Worm (Caenorhabditis elegans) whole organism, L1 larva: ENCODE measurements around the gene AH9.6.

ENCODE experiments used
- C16A3.4 ChIP-seq: fragments of 150-350 bp; optimal IDR thresholded peaks from 2 replicates; lab custom pipeline; 2014; ENCODE audit warnings: missing biosample characterization, missing genetic modification characterization
- Y116A8C.19 ChIP-seq: sonication (generic microtip); optimal IDR thresholded peaks from 2 replicates; lab custom pipeline; 2016; ENCODE audit warnings: missing compliant biosample characterization, missing genetic modification characterization, borderline replicate concordance
- aha-1 ChIP-seq: fragments of 150-350 bp; optimal IDR thresholded peaks from 2 replicates; lab custom pipeline; 2014; ENCODE audit warnings: missing biosample characterization, missing genetic modification characterization
- aly-2 ChIP-seq: fragments of 150-350 bp; optimal IDR thresholded peaks from 2 replicates; lab custom pipeline; 2014; ENCODE audit warnings: missing biosample characterization, missing genetic modification characterization
- blmp-1 ChIP-seq: fragments of 150-350 bp; optimal IDR thresholded peaks from 2 replicates; lab custom pipeline; 2014; ENCODE audit warnings: missing biosample characterization, missing genetic modification characterization
- ceh-63 ChIP-seq: fragments of 200-800 bp; sonication (Bioruptor generic); optimal IDR thresholded peaks from 2 replicates; lab custom pipeline; 2018; ENCODE audit warnings: mild to moderate bottlenecking, missing genetic modification characterization, missing compliant biosample characterization
- ceh-8 ChIP-seq: fragments of 200-800 bp; sonication (Bioruptor generic); optimal IDR thresholded peaks from 2 replicates; lab custom pipeline; 2018; ENCODE audit warnings: mild to moderate bottlenecking, missing genetic modification characterization, moderate library complexity, missing compliant biosample characterization
- ceh-82 ChIP-seq, 3 experiments: fragments of 150-350 bp in 1 of 3; sonication (generic microtip) in 2 of 3; optimal IDR thresholded peaks; 2 replicates each; lab custom pipeline; 2014 to 2017; ENCODE audit warnings: missing biosample characterization in 3 of 3, missing genetic modification characterization in 3 of 3
- dpl-1 ChIP-seq, 3 experiments: fragments of 150-350 bp in 2 of 3; sonication (generic microtip) in 1 of 3; optimal IDR thresholded peaks; 2 replicates each; lab custom pipeline; 2014 to 2017; ENCODE audit warnings: missing biosample characterization in 3 of 3, missing genetic modification characterization in 3 of 3, missing genetic modification reagents in 3 of 3
- dsc-1 ChIP-seq: sonication (generic microtip); optimal IDR thresholded peaks from 2 replicates; lab custom pipeline; 2016; ENCODE audit warnings: mild to moderate bottlenecking, missing genetic modification characterization, missing compliant biosample characterization
- efl-1 ChIP-seq, 4 experiments: fragments of 150-350 bp; optimal IDR thresholded peaks in 3 of 4; peaks in 1 of 4; 1 replicate in 1 of 4; 2 replicates in 3 of 4; lab custom pipeline; 2014; ENCODE audit warnings: missing biosample characterization in 2 of 4, missing genetic modification characterization in 2 of 4, missing genetic modification reagents in 2 of 4
- elt-2 ChIP-seq: sonication (generic microtip); optimal IDR thresholded peaks from 2 replicates; lab custom pipeline; 2016; ENCODE audit warnings: missing genetic modification characterization, mild to moderate bottlenecking, inconsistent platforms, missing compliant biosample characterization, missing genetic modification reagents
- elt-3 ChIP-seq, 6 experiments: fragments of 150-350 bp in 1 of 6; sonication (generic microtip); optimal IDR thresholded peaks; 2 replicates each; lab custom pipeline; 2017 to 2018; ENCODE audit warnings: missing biosample characterization in 6 of 6, missing genetic modification characterization in 6 of 6, inconsistent platforms in 1 of 6
- ets-5 ChIP-seq: fragments of 200-800 bp; sonication (Bioruptor generic); IDR thresholded peaks from 2 replicates; pipeline ENCODE4 v1.3.6; 2022; ENCODE audit warnings: missing genetic modification characterization, missing compliant biosample characterization
- fkh-10 ChIP-seq: sonication (generic microtip); optimal IDR thresholded peaks from 2 replicates; lab custom pipeline; 2017; ENCODE audit warnings: missing biosample characterization, missing genetic modification reagents, missing genetic modification characterization
- fkh-8 ChIP-seq: sonication (generic microtip); optimal IDR thresholded peaks from 2 replicates; lab custom pipeline; 2016; ENCODE audit warnings: mild to moderate bottlenecking, missing genetic modification characterization, missing compliant biosample characterization
- grh-1 ChIP-seq: fragments of 200-800 bp; sonication (Bioruptor generic); IDR thresholded peaks from 2 replicates; pipeline ENCODE4 v1.3.6; 2022; ENCODE audit warnings: missing genetic modification reagents, missing genetic modification characterization, missing compliant biosample characterization
- hpl-2 ChIP-seq: fragments of 150-350 bp; optimal IDR thresholded peaks from 2 replicates; lab custom pipeline; 2014; ENCODE audit warnings: missing biosample characterization, missing genetic modification reagents, missing genetic modification characterization
- irx-1 ChIP-seq: sonication (generic microtip); optimal IDR thresholded peaks from 2 replicates; lab custom pipeline; 2016; ENCODE audit warnings: missing genetic modification characterization, missing compliant biosample characterization
- isw-1 ChIP-seq: fragments of 200-800 bp; sonication (Bioruptor generic); IDR thresholded peaks from 2 replicates; pipeline ENCODE4 v1.3.6; 2022; ENCODE audit warnings: missing genetic modification characterization, missing compliant biosample characterization
- jun-1 ChIP-seq: fragments of 150-350 bp; optimal IDR thresholded peaks from 2 replicates; lab custom pipeline; 2014; ENCODE audit warnings: missing biosample characterization, missing genetic modification reagents, missing genetic modification characterization
- lin-13 ChIP-seq: fragments of 150-350 bp; optimal IDR thresholded peaks from 2 replicates; lab custom pipeline; 2014; ENCODE audit warnings: missing biosample characterization, missing genetic modification reagents, missing genetic modification characterization
- lin-14 ChIP-seq: fragments of 200-800 bp; sonication (Bioruptor generic); optimal IDR thresholded peaks from 2 replicates; lab custom pipeline; 2018; ENCODE audit warnings: mild to moderate bottlenecking, missing genetic modification characterization, moderate library complexity, missing compliant biosample characterization
- lin-15B ChIP-seq: fragments of 150-350 bp; sonication (generic microtip); optimal IDR thresholded peaks from 3 replicates; lab custom pipeline; 2014; ENCODE audit warnings: missing biosample characterization, missing genetic modification characterization
- lin-35 ChIP-seq, 2 experiments: fragments of 150-350 bp; optimal IDR thresholded peaks; 2 replicates each; lab custom pipeline; 2014; ENCODE audit warnings: missing biosample characterization in 2 of 2, missing genetic modification characterization in 2 of 2, missing genetic modification reagents in 2 of 2
- lin-39 ChIP-seq: fragments of 150-350 bp; optimal IDR thresholded peaks from 2 replicates; lab custom pipeline; 2014; ENCODE audit warnings: missing biosample characterization, missing genetic modification reagents, missing genetic modification characterization
- lir-3 ChIP-seq: sonication (generic microtip); optimal IDR thresholded peaks from 2 replicates; lab custom pipeline; 2016; ENCODE audit warnings: mild to moderate bottlenecking, missing genetic modification characterization, moderate library complexity, missing compliant biosample characterization; ENCODE audit not compliant: poor library complexity
- lsy-2 ChIP-seq, 2 experiments: fragments of 150-350 bp; optimal IDR thresholded peaks; 2 replicates each; lab custom pipeline; 2014; ENCODE audit warnings: missing biosample characterization in 2 of 2, missing genetic modification characterization in 2 of 2
- mdl-1 ChIP-seq, 2 experiments: fragments of 150-350 bp; optimal IDR thresholded peaks; 2 replicates each; lab custom pipeline; 2014 to 2017; ENCODE audit warnings: missing biosample characterization in 2 of 2, missing genetic modification characterization in 2 of 2, inconsistent platforms in 1 of 2
- mep-1 ChIP-seq: fragments of 150-350 bp; optimal IDR thresholded peaks from 2 replicates; lab custom pipeline; 2014; ENCODE audit warnings: missing biosample characterization, missing genetic modification characterization
- nhr-11 ChIP-seq: fragments of 150-350 bp; optimal IDR thresholded peaks from 2 replicates; lab custom pipeline; 2014; ENCODE audit warnings: missing biosample characterization, missing genetic modification characterization
- nhr-19 ChIP-seq: fragments of 200-800 bp; sonication (Bioruptor generic); conservative IDR thresholded peaks from 2 replicates; pipeline ENCODE4 v1.3.6; 2022; ENCODE audit warnings: missing genetic modification characterization, missing compliant biosample characterization
- nhr-237 ChIP-seq: fragments of 150-350 bp; optimal IDR thresholded peaks from 2 replicates; lab custom pipeline; 2014; ENCODE audit warnings: missing biosample characterization, missing genetic modification characterization
- nhr-47 ChIP-seq: sonication (generic microtip); optimal IDR thresholded peaks from 2 replicates; lab custom pipeline; 2016; ENCODE audit warnings: mild to moderate bottlenecking, missing genetic modification characterization, moderate library complexity, missing compliant biosample characterization
- nhr-76 ChIP-seq: sonication (generic microtip); optimal IDR thresholded peaks from 2 replicates; lab custom pipeline; 2017; ENCODE audit warnings: missing biosample characterization, missing genetic modification characterization
- nhr-77 ChIP-seq: fragments of 150-350 bp; optimal IDR thresholded peaks from 2 replicates; lab custom pipeline; 2014; ENCODE audit warnings: missing biosample characterization, missing genetic modification characterization
- nhr-84 ChIP-seq: sonication (generic microtip); optimal IDR thresholded peaks from 2 replicates; lab custom pipeline; 2017; ENCODE audit warnings: missing biosample characterization, missing genetic modification characterization
- nhr-90 ChIP-seq: sonication (generic microtip); optimal IDR thresholded peaks from 2 replicates; lab custom pipeline; 2016; ENCODE audit warnings: mild to moderate bottlenecking, missing genetic modification characterization, missing compliant biosample characterization; ENCODE audit not compliant: poor library complexity
- pqm-1 ChIP-seq: sonication (generic microtip); optimal IDR thresholded peaks from 3 replicates; lab custom pipeline; 2017; ENCODE audit warnings: missing biosample characterization, missing genetic modification characterization
- rnt-1 ChIP-seq: sonication (generic microtip); optimal IDR thresholded peaks from 2 replicates; lab custom pipeline; 2016; ENCODE audit warnings: mild to moderate bottlenecking, missing genetic modification characterization, moderate library complexity, missing compliant biosample characterization
- skn-1 ChIP-seq: fragments of 150-350 bp; optimal IDR thresholded peaks from 2 replicates; lab custom pipeline; 2014; ENCODE audit warnings: missing biosample characterization, missing genetic modification characterization
- snu-23 ChIP-seq: sonication (generic microtip); optimal IDR thresholded peaks from 2 replicates; lab custom pipeline; 2016; ENCODE audit warnings: missing genetic modification characterization, missing compliant biosample characterization
- sox-4 ChIP-seq: sonication (generic microtip); optimal IDR thresholded peaks from 2 replicates; lab custom pipeline; 2016; ENCODE audit warnings: missing genetic modification characterization, missing compliant biosample characterization
- sptf-1 ChIP-seq: fragments of 150-350 bp; optimal IDR thresholded peaks from 2 replicates; lab custom pipeline; 2014; ENCODE audit warnings: missing biosample characterization, missing genetic modification characterization
- swsn-7 ChIP-seq: sonication (generic microtip); optimal IDR thresholded peaks from 2 replicates; lab custom pipeline; 2016; ENCODE audit warnings: missing genetic modification characterization, missing compliant biosample characterization
- unc-86 ChIP-seq: sonication (generic microtip); optimal IDR thresholded peaks from 2 replicates; lab custom pipeline; 2016; ENCODE audit warnings: missing genetic modification characterization, missing compliant biosample characterization
- unc-98 ChIP-seq: fragments of 200-800 bp; sonication (Bioruptor generic); IDR thresholded peaks from 2 replicates; pipeline ENCODE4 v1.3.6; 2022; ENCODE audit warnings: missing genetic modification characterization, missing compliant biosample characterization
- xbp-1 ChIP-seq: sonication (generic microtip); optimal IDR thresholded peaks from 2 replicates; lab custom pipeline; 2016; ENCODE audit warnings: missing genetic modification characterization, missing compliant biosample characterization
- ztf-4 ChIP-seq: fragments of 150-350 bp; optimal IDR thresholded peaks from 2 replicates; lab custom pipeline; 2014; ENCODE audit warnings: missing biosample characterization, missing genetic modification characterization

Gene AH9.6

ce11 chrX:2241147-2241798 lies 26.7 kb downstream of the AH9.6 start (continued):
- peak; percentile 16 for TF ChIP-seq nhr-47 (tag; lab: Kevin White, UChicago)
- no peak for TF ChIP-seq ets-5 (GFP tag; lab: Robert Waterston, UW)
- no peak for TF ChIP-seq sox-4 (tag; lab: Kevin White, UChicago)
- no peak for TF ChIP-seq C16A3.4 (tag; lab: Kevin White, UChicago)
- no peak for TF ChIP-seq ztf-4
- TF ChIP-seq lin-15B (tag; lab: Kevin White, UChicago): no peak
- TF ChIP-seq, all 84 proteins: peak for 3

ce11 chrX:2237438-2237961 lies 30.4 kb downstream of the AH9.6 start, which contains the start of gene vha-15:
TSS of gene vha-15 (plus strand) at chrX:2237911.
- TF ChIP-seq unc-98 (GFP tag; lab: Robert Waterston, UW): no peak
- TF ChIP-seq Y116A8C.19 (tag; lab: Kevin White, UChicago): no peak
- TF ChIP-seq nhr-77: peak; percentile 81
- TF ChIP-seq nhr-19 (GFP tag; lab: Robert Waterston, UW): peak; percentile 61
- peak; percentile 68 to 87 for TF ChIP-seq lin-35 (GFP tag; optimal IDR thresholded peaks at IDR 0.05; lab: Kevin White, UChicago)
- TF ChIP-seq mep-1: peak; percentile 89
- peak; percentile 44 for TF ChIP-seq nhr-237 (tag; lab: Kevin White, UChicago)
- TF ChIP-seq swsn-7 (tag; lab: Kevin White, UChicago): peak; percentile 83
- no peak for TF ChIP-seq nhr-76 (tag; lab: Kevin White, UChicago)
- peak; percentile 63 for TF ChIP-seq dsc-1
- TF ChIP-seq efl-1 (optimal IDR thresholded peaks at IDR 0.05; lab: Kevin White, UChicago): peak; percentile 72 to 87
- peak; percentile 49 to 92 for TF ChIP-seq efl-1 (GFP tag; optimal IDR thresholded peaks at IDR 0.05 in 1 of 2; lab: Kevin White, UChicago)
- peak; percentile 89 to 95 for TF ChIP-seq lsy-2 (tag; optimal IDR thresholded peaks at IDR 0.05; lab: Kevin White, UChicago)
- peak; percentile 44 to 57 (median 45) for TF ChIP-seq dpl-1 (GFP tag; optimal IDR thresholded peaks at IDR 0.05; lab: Kevin White, UChicago)
- TF ChIP-seq jun-1 (tag; lab: Kevin White, UChicago): peak; percentile 69
- no peak for TF ChIP-seq aly-2 (tag; lab: Kevin White, UChicago)
- TF ChIP-seq nhr-90: peak; percentile 68
- peak; percentile 47 for TF ChIP-seq ztf-4
- TF ChIP-seq elt-2: peak; percentile 16
- peak; percentile 91 for TF ChIP-seq lin-14 (GFP tag; lab: Kevin White, UChicago)
- TF ChIP-seq fkh-8 (tag; lab: Kevin White, UChicago): peak; percentile 76
- peak; percentile 50; the same call in 1 of the 2 replicates for TF ChIP-seq grh-1 (GFP tag; lab: Robert Waterston, UW)
- peak; percentile 61 for TF ChIP-seq lin-13
- TF ChIP-seq snu-23 (GFP tag; lab: Kevin White, UChicago): peak; percentile 92
- peak; percentile 75 for TF ChIP-seq blmp-1 (tag; lab: Kevin White, UChicago)
- peak; percentile 61 to 90 (median 82) for TF ChIP-seq ceh-82 (tag; optimal IDR thresholded peaks at IDR 0.05; lab: Kevin White, UChicago)
- peak; percentile 97 for TF ChIP-seq skn-1 (tag; lab: Kevin White, UChicago)
- no peak for TF ChIP-seq aha-1 (tag; lab: Kevin White, UChicago)
- no peak for TF ChIP-seq pqm-1 (tag; lab: Kevin White, UChicago)
- TF ChIP-seq lir-3: peak; percentile 28
- peak; percentile 67 for TF ChIP-seq C16A3.4 (tag; lab: Kevin White, UChicago)
- TF ChIP-seq isw-1 (GFP tag; lab: Robert Waterston, UW): peak; percentile 60
- TF ChIP-seq lin-39: no peak
- TF ChIP-seq sptf-1 (tag; lab: Kevin White, UChicago): no peak
- no peak for TF ChIP-seq ceh-8
- no peak for TF ChIP-seq nhr-84 (tag; lab: Kevin White, UChicago)
- peak; percentile 72 for TF ChIP-seq unc-86 (tag; lab: Kevin White, UChicago)
- TF ChIP-seq rnt-1 (tag; lab: Kevin White, UChicago): peak; percentile 84
- no peak for TF ChIP-seq ceh-63 (GFP tag; lab: Kevin White, UChicago)
- peak in 2 of 6 experiments; percentile 36 to 60 for TF ChIP-seq elt-3 (tag; optimal IDR thresholded peaks at IDR 0.05; lab: Kevin White, UChicago)
- peak; percentile 41 for TF ChIP-seq irx-1 (tag; lab: Kevin White, UChicago)
- TF ChIP-seq nhr-11 (tag; lab: Kevin White, UChicago): peak; percentile 72
- peak; percentile 69 for TF ChIP-seq fkh-10 (GFP tag; lab: Kevin White, UChicago)
- peak; percentile 46 for TF ChIP-seq hpl-2 (GFP tag; lab: Kevin White, UChicago)
- TF ChIP-seq xbp-1 (tag; lab: Kevin White, UChicago): peak; percentile 75
- peak in 1 of 2 experiments; percentile 65 for TF ChIP-seq mdl-1 (tag; optimal IDR thresholded peaks at IDR 0.05; lab: Kevin White, UChicago)
